Worm (Caenorhabditis elegans): ENCODE data around the gene peb-1.

Gene peb-1

ce11 chrX:2241147-2241798 is 30.4 kb downstream of the peb-1 start:
- TF ChIP-seq unc-62 (GFP tag; optimal IDR thresholded peaks at IDR 0.05): no peak

ce11 chrX:2242568-2243185 is 31.8 kb downstream of the peb-1 start, which contains the start of gene rpl-11.2:
Gene rpl-11.2, minus strand, starts transcription at chrX:2242618.
- no peak for TF ChIP-seq unc-62 (GFP tag; optimal IDR thresholded peaks at IDR 0.05)

ce11 chrX:2246908-2247307 is 36.1 kb downstream of the peb-1 start, which contains the start of gene AH9.1:
Gene AH9.1, minus strand, starts transcription at chrX:2247008.
- TF ChIP-seq unc-62 (GFP tag; optimal IDR thresholded peaks at IDR 0.05): no peak

ce11 chrX:2258001-2258400 is 47.1 kb downstream of the peb-1 start, which contains the start of gene crn-4:
Gene crn-4, minus strand, starts transcription at chrX:2258101.
- TF ChIP-seq unc-62 (GFP tag; optimal IDR thresholded peaks at IDR 0.05): no peak

- TF ChIP-seq unc-62 (GFP tag; optimal IDR thresholded peaks at IDR 0.05): no peak
Observed at ce11 chrX:2258404-2258803, 47.6 kb downstream of the peb-1 start.

ce11 chrX:2261003-2261402 is 50.2 kb downstream of the peb-1 start, which contains the start of gene AH9.3:
Gene AH9.3, minus strand, starts transcription at chrX:2261103.
- TF ChIP-seq unc-62 (GFP tag; optimal IDR thresholded peaks at IDR 0.05): no peak

- no peak for TF ChIP-seq unc-62 (GFP tag; optimal IDR thresholded peaks at IDR 0.05)
Observed at ce11 chrX:2262420-2262819, 51.6 kb downstream of the peb-1 start.

- no peak for TF ChIP-seq unc-62 (GFP tag; optimal IDR thresholded peaks at IDR 0.05)
Observed at ce11 chrX:2265069-2265468, 54.2 kb downstream of the peb-1 start.

ce11 chrX:2266366-2266765 is 55.5 kb downstream of the peb-1 start:
- no peak for TF ChIP-seq unc-62 (GFP tag; optimal IDR thresholded peaks at IDR 0.05)

- TF ChIP-seq unc-62 (GFP tag; optimal IDR thresholded peaks at IDR 0.05): no peak
Observed at ce11 chrX:2266777-2267176, 55.9 kb downstream of the peb-1 start.

- no peak for TF ChIP-seq unc-62 (GFP tag; optimal IDR thresholded peaks at IDR 0.05)
Observed at ce11 chrX:2267956-2268355, 57.1 kb downstream of the peb-1 start, which contains the start of gene AH9.6. Gene AH9.6, minus strand, starts transcription at chrX:2268138.
